Worm (Caenorhabditis elegans) whole organism, L2 larva: ENCODE data around the gene srd-51.

Experiments
- C34F6.9 ChIP-seq: fragments of 150-350 bp; optimal IDR thresholded peaks from 2 replicates; lab custom pipeline; 2014; ENCODE audit warnings: missing biosample characterization, missing genetic modification characterization
- F13H6.1 ChIP-seq: sonication (generic microtip); optimal IDR thresholded peaks from 2 replicates; lab custom pipeline; 2016; ENCODE audit warnings: missing genetic modification characterization, missing compliant biosample characterization
- ZK546.5 ChIP-seq: sonication (generic microtip); optimal IDR thresholded peaks from 2 replicates; lab custom pipeline; 2017; ENCODE audit warnings: missing biosample characterization, missing genetic modification characterization
- alr-1 ChIP-seq: fragments of 150-350 bp; optimal IDR thresholded peaks from 2 replicates; lab custom pipeline; 2014; ENCODE audit warnings: missing biosample characterization, missing genetic modification characterization
- aly-2 ChIP-seq: fragments of 150-350 bp; optimal IDR thresholded peaks from 2 replicates; lab custom pipeline; 2014; ENCODE audit warnings: missing biosample characterization, missing genetic modification characterization
- blmp-1 ChIP-seq: sonication (generic microtip); optimal IDR thresholded peaks from 2 replicates; lab custom pipeline; 2017; ENCODE audit warnings: missing genetic modification characterization, mild to moderate bottlenecking, missing compliant biosample characterization, antibody characterized with exemption, moderate library complexity; ENCODE audit not compliant: insufficient read depth
- ceh-16 ChIP-seq: fragments of 150-350 bp; optimal IDR thresholded peaks from 2 replicates; lab custom pipeline; 2014; ENCODE audit warnings: missing biosample characterization, missing genetic modification characterization
- crh-2 ChIP-seq: sonication (generic microtip); optimal IDR thresholded peaks from 2 replicates; lab custom pipeline; 2017; ENCODE audit warnings: missing biosample characterization, missing genetic modification characterization
- dmd-4 ChIP-seq: sonication (generic microtip); optimal IDR thresholded peaks from 2 replicates; lab custom pipeline; 2017; ENCODE audit warnings: missing biosample characterization, missing genetic modification characterization
- elt-1 ChIP-seq: fragments of 150-350 bp; optimal IDR thresholded peaks from 2 replicates; lab custom pipeline; 2014; ENCODE audit warnings: missing biosample characterization, missing genetic modification characterization
- elt-3 ChIP-seq: sonication (generic microtip); optimal IDR thresholded peaks from 2 replicates; lab custom pipeline; 2017; ENCODE audit warnings: missing biosample characterization, missing genetic modification characterization
- fos-1 ChIP-seq: fragments of 150-350 bp; optimal IDR thresholded peaks from 2 replicates; lab custom pipeline; 2014; ENCODE audit warnings: missing biosample characterization, missing genetic modification characterization
- gmeb-1 ChIP-seq: fragments of 150-350 bp; optimal IDR thresholded peaks from 2 replicates; lab custom pipeline; 2014; ENCODE audit warnings: missing biosample characterization, missing genetic modification characterization
- lin-39 ChIP-seq: fragments of 150-350 bp; optimal IDR thresholded peaks from 2 replicates; lab custom pipeline; 2014; ENCODE audit warnings: missing biosample characterization, missing genetic modification reagents, missing genetic modification characterization
- lsy-2 ChIP-seq, 2 experiments: fragments of 150-350 bp in 1 of 2; sonication (generic microtip) in 1 of 2; optimal IDR thresholded peaks; 2 replicates each; lab custom pipeline; 2014 to 2017; ENCODE audit warnings: missing biosample characterization in 2 of 2, missing genetic modification characterization in 2 of 2
- mbf-1 ChIP-seq: sonication (generic microtip); optimal IDR thresholded peaks from 2 replicates; lab custom pipeline; 2017; ENCODE audit warnings: missing biosample characterization, missing genetic modification characterization
- mdl-1 ChIP-seq, 2 experiments: fragments of 150-350 bp in 1 of 2; sonication (generic microtip) in 1 of 2; optimal IDR thresholded peaks; 2 replicates each; lab custom pipeline; 2017; ENCODE audit warnings: missing biosample characterization in 2 of 2, missing genetic modification characterization in 2 of 2
- nhr-10 ChIP-seq: sonication (generic microtip); optimal IDR thresholded peaks from 2 replicates; lab custom pipeline; 2017; ENCODE audit warnings: missing biosample characterization, missing genetic modification characterization
- nhr-11 ChIP-seq: fragments of 150-350 bp; optimal IDR thresholded peaks from 2 replicates; lab custom pipeline; 2014; ENCODE audit warnings: missing biosample characterization, missing genetic modification characterization
- nhr-129 ChIP-seq: fragments of 150-350 bp; optimal IDR thresholded peaks from 2 replicates; lab custom pipeline; 2014; ENCODE audit warnings: missing biosample characterization, missing genetic modification characterization
- nhr-21 ChIP-seq: fragments of 150-350 bp; optimal IDR thresholded peaks from 2 replicates; lab custom pipeline; 2014; ENCODE audit warnings: missing biosample characterization, missing genetic modification characterization
- nhr-25 ChIP-seq: fragments of 150-350 bp; sonication (generic microtip); optimal IDR thresholded peaks from 3 replicates; lab custom pipeline; 2014; ENCODE audit warnings: missing biosample characterization, missing genetic modification characterization
- nhr-77 ChIP-seq: fragments of 150-350 bp; optimal IDR thresholded peaks from 2 replicates; lab custom pipeline; 2014; ENCODE audit warnings: missing biosample characterization, missing genetic modification characterization
- peb-1 ChIP-seq: fragments of 150-350 bp; optimal IDR thresholded peaks from 2 replicates; lab custom pipeline; 2014; ENCODE audit warnings: missing biosample characterization, missing genetic modification characterization
- sem-4 ChIP-seq: fragments of 150-350 bp; optimal IDR thresholded peaks from 2 replicates; lab custom pipeline; 2014; ENCODE audit warnings: missing biosample characterization, missing genetic modification reagents, missing genetic modification characterization
- sma-3 ChIP-seq: sonication (generic microtip); optimal IDR thresholded peaks from 2 replicates; lab custom pipeline; 2016; ENCODE audit warnings: missing genetic modification reagents, missing genetic modification characterization, missing compliant biosample characterization
- sma-9 ChIP-seq, 2 experiments: fragments of 150-350 bp in 1 of 2; sonication (generic microtip) in 1 of 2; optimal IDR thresholded peaks; 2 replicates each; lab custom pipeline; 2014 to 2016; ENCODE audit warnings: missing genetic modification characterization in 2 of 2, mild to moderate bottlenecking in 1 of 2, missing biosample characterization in 1 of 2, missing compliant biosample characterization in 1 of 2, missing genetic modification reagents in 1 of 2, moderate library complexity in 1 of 2
- unc-55 ChIP-seq: fragments of 150-350 bp; sonication (generic microtip); optimal IDR thresholded peaks from 3 replicates; lab custom pipeline; 2014; ENCODE audit warnings: missing biosample characterization, missing genetic modification reagents, missing genetic modification characterization
- zag-1 ChIP-seq: fragments of 150-350 bp; optimal IDR thresholded peaks from 2 replicates; lab custom pipeline; 2014; ENCODE audit warnings: missing biosample characterization, missing genetic modification characterization
- ztf-1 ChIP-seq: fragments of 200-800 bp; sonication (Bioruptor generic); conservative IDR thresholded peaks from 2 replicates; pipeline ENCODE4 v1.3.6; 2022; ENCODE audit warnings: missing genetic modification characterization, missing compliant biosample characterization
- ztf-11 ChIP-seq: sonication (generic microtip); optimal IDR thresholded peaks from 2 replicates; lab custom pipeline; 2017; ENCODE audit warnings: missing biosample characterization, missing genetic modification characterization
- ztf-4 ChIP-seq: fragments of 150-350 bp; optimal IDR thresholded peaks from 2 replicates; lab custom pipeline; 2014; ENCODE audit warnings: missing biosample characterization, missing genetic modification characterization

The srd-51 gene

DNA sequence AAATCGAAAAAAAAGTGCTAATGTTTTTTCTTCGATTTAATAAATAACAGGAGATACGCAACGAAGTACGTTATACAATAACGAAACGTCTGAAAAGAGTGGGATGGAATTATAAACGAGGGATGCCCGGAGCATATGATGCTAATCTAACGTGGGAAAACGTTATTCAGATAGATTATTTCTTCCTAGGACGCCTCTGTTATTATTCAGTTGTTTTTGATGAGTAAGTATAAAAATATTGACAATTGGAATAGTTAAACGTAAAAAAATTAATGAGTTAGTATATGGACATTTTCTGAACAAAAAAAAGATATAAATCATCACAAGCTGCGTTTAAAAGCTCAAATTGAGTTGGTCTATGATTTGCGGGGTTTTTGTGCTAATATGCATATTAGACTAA is at the start of gene srd-51:
srd-51 (minus strand) TSS at position 101 of the 400 bp plus-strand sequence.
- TF ChIP-seq nhr-10 (tag; lab: Kevin White, UChicago) (no peak), sma-3 (GFP tag; lab: Kevin White, UChicago) (no peak), nhr-11 (no peak), mbf-1 (no peak), lin-39 (tag; lab: Kevin White, UChicago) (no peak), elt-3 (tag; lab: Kevin White, UChicago) (no peak), ZK546.5 (tag; lab: Kevin White, UChicago) (no peak), elt-1 (tag; lab: Kevin White, UChicago) (no peak), blmp-1 (tag; lab: Kevin White, UChicago) (no peak), aly-2 (no peak), mdl-1 (tag; optimal IDR thresholded peaks at IDR 0.05; lab: Kevin White, UChicago) (no peak), ztf-11 (tag; lab: Kevin White, UChicago) (no peak), ztf-1 (GFP tag; lab: Robert Waterston, UW) (no peak), nhr-129 (tag; lab: Kevin White, UChicago) (no peak)

DNA sequence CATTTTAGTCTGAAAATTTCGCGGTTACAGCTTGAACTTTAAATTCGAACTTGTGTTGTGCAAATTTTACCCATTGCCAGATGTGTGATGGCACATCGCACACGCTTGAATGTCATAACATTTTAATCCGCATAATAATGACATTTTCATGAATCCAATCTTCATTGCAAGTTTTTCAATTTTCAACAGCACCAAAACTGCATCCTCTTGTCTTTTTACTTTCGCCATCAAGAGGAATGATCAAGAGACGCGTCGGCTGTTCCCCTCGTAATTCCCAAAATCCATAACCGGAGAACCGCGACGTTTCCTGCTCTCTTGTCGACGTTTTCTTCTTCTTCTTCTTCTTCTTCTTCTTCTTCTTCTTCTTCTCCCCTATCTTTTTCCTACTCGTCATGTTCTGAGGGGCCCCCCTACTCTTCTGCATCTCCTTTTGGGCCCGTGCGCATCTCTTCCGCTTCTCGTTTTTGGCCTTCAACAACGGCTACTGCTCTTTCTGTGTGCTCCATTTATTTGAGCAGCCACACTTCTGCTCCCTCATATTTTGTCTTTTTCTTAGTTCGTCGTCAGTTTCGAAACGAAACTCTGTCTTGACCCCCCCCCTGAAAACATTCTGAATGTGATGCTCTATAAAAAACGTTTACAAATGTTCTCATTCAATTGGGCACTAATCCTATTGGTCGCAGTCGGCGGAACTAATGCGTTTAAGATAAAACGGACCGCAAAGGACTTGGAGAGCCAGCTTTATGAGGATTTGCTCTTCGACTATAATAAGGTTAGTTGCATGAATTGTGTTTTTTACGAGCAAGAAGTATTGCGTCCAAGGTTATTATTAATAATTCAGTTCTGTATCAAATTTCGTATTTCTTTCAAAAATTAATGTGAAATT is 48.0 kb upstream of the srd-51 start, which contains the start of gene acr-12:
acr-12 (plus strand) TSS at position 430 of the 886 bp plus-strand sequence.
- no peak for TF ChIP-seq ztf-4 (tag; lab: Kevin White, UChicago)
- TF ChIP-seq unc-55 = peak; percentile 17
- peak; percentile 2 for TF ChIP-seq sma-9 (GFP tag; optimal IDR thresholded peaks at IDR 0.05; lab: Kevin White, UChicago)
- TF ChIP-seq sma-9 (tag; optimal IDR thresholded peaks at IDR 0.05; lab: Kevin White, UChicago) = no peak

DNA sequence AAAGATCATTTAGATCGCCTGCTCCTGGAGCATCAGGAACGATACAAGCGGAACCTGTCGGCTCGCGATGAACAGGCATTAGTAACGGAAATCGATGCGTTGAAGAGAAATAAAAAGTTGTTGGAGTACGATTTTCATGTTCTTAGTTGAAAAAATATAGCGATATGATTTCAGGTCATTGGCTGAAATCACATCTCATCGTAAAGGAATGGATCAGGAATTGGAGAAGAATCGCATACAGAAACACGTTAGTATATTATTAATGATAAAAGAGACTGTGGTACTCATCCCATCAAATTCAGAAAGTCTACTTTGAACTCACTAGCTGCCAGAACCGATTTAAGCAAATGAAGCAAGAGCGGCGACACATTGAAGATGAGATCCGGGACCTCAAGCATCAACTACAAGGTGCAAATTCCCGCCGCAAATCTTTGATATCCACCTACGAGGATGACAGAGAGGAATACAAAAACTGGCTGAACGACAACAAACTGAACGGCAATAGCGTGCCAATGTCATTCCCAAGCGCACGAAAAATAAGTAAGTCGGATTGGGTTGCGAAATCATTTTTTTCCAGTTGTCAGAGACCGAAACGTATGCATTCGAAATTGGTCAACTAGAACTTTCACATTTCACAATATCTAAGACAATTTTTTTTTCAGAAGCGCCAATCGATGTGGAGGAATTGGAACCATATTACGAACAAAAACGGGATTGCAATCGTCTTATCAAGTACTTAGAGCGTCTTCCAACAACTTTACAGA is 45.5 kb upstream of the srd-51 start:
- TF ChIP-seq peb-1 (tag; lab: Kevin White, UChicago) (no peak), dmd-4 (no peak), nhr-10 (tag; lab: Kevin White, UChicago) (no peak), lsy-2 (tag; optimal IDR thresholded peaks at IDR 0.05; lab: Kevin White, UChicago) (no peak), nhr-77 (tag; lab: Kevin White, UChicago) (no peak), crh-2 (tag; lab: Kevin White, UChicago) (no peak), alr-1 (tag; lab: Kevin White, UChicago) (no peak), elt-3 (tag; lab: Kevin White, UChicago) (no peak), sem-4 (no peak), nhr-21 (tag; lab: Kevin White, UChicago) (no peak), ceh-16 (tag; lab: Kevin White, UChicago) (no peak), elt-1 (tag; lab: Kevin White, UChicago) (no peak), lin-39 (tag; lab: Kevin White, UChicago) (no peak)

DNA sequence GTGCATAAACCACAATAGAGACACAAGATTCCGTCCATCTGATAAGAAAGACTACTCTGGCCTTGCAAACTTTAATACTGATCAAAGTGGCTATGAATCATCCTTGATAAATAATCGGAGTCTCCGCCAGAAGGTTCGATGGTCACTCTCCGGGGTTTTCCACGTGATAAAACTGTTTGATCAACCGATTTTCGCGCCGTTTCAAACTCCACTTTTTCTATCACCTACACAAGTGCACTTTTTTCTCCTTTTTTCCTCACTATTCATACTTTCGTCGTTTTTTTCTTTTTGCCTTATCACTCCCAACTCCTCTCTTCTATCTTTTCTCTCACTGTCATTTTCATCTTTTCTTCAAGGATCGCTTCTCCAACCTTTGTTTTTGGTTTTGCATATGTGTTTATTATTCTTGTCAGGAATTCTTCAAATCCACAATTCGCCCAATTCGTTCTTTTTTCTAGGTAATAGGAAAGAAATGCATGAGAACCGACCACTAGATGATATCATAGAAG is 44.0 kb upstream of the srd-51 start, which contains the start of gene F18H3.4:
F18H3.4 (plus strand) TSS at position 459 of the 509 bp plus-strand sequence.
- TF ChIP-seq nhr-21 (tag; lab: Kevin White, UChicago) = peak; percentile 64
- peak; percentile 30 to 79 for TF ChIP-seq mdl-1 (tag; optimal IDR thresholded peaks at IDR 0.05; lab: Kevin White, UChicago)
- TF ChIP-seq F13H6.1 = peak; percentile 93
- TF ChIP-seq ztf-1 (GFP tag; lab: Robert Waterston, UW) = no peak
- TF ChIP-seq sma-3 (GFP tag; lab: Kevin White, UChicago) = peak; percentile 91
- no peak for TF ChIP-seq C34F6.9 (tag; lab: Kevin White, UChicago)
- TF ChIP-seq lsy-2 (tag; optimal IDR thresholded peaks at IDR 0.05; lab: Kevin White, UChicago) = peak in 1 of 2 experiments; percentile 24
- no peak for TF ChIP-seq ceh-16 (tag; lab: Kevin White, UChicago)
- TF ChIP-seq sem-4 = peak; percentile 16
- peak; percentile 58 for TF ChIP-seq nhr-129 (tag; lab: Kevin White, UChicago)
- TF ChIP-seq sma-9 (GFP tag; optimal IDR thresholded peaks at IDR 0.05; lab: Kevin White, UChicago) = peak; percentile 96
- no peak for TF ChIP-seq sma-9 (tag; optimal IDR thresholded peaks at IDR 0.05; lab: Kevin White, UChicago)
- TF ChIP-seq zag-1 = no peak
- peak; percentile 98 for TF ChIP-seq fos-1 (tag; lab: Kevin White, UChicago)
- peak; percentile 70 for TF ChIP-seq gmeb-1 (tag; lab: Kevin White, UChicago)
- TF ChIP-seq nhr-25 (tag; lab: Kevin White, UChicago) = peak; percentile 5
- peak; percentile 77 for TF ChIP-seq crh-2 (tag; lab: Kevin White, UChicago)
